Worm (Caenorhabditis elegans) whole organism, L3 larva: ENCODE results near the gene zip-3.

Experiments
- R02D3.7 ChIP-seq: fragments of 150-350 bp; optimal IDR thresholded peaks from 2 replicates; lab custom pipeline; 2014; ENCODE audit warnings: missing biosample characterization, missing genetic modification characterization
- ZK546.5 ChIP-seq: sonication (generic microtip); optimal IDR thresholded peaks from 2 replicates; lab custom pipeline; 2017; ENCODE audit warnings: missing biosample characterization, missing genetic modification characterization
- aly-2 ChIP-seq: fragments of 150-350 bp; optimal IDR thresholded peaks from 2 replicates; lab custom pipeline; 2014; ENCODE audit warnings: missing biosample characterization, missing genetic modification characterization
- ceh-16 ChIP-seq: sonication (generic microtip); optimal IDR thresholded peaks from 2 replicates; lab custom pipeline; 2017; ENCODE audit warnings: missing biosample characterization, missing genetic modification characterization
- ceh-28 ChIP-seq: fragments of 150-350 bp; optimal IDR thresholded peaks from 2 replicates; lab custom pipeline; 2014; ENCODE audit warnings: missing biosample characterization, missing genetic modification reagents, missing genetic modification characterization
- ceh-82 ChIP-seq: fragments of 150-350 bp; optimal IDR thresholded peaks from 2 replicates; lab custom pipeline; 2014; ENCODE audit warnings: missing biosample characterization, missing genetic modification characterization
- ceh-9 ChIP-seq: sonication (generic microtip); optimal IDR thresholded peaks from 2 replicates; lab custom pipeline; 2018; ENCODE audit warnings: missing biosample characterization, missing genetic modification characterization
- daf-12 ChIP-seq: fragments of 150-350 bp; optimal IDR thresholded peaks from 2 replicates; lab custom pipeline; 2014; ENCODE audit warnings: missing biosample characterization, missing genetic modification reagents, missing genetic modification characterization
- egl-27 ChIP-seq: sonication (generic microtip); optimal IDR thresholded peaks from 4 replicates; lab custom pipeline; 2017; ENCODE audit warnings: missing biosample characterization, missing genetic modification reagents, missing genetic modification characterization
- egl-5 ChIP-seq: fragments of 150-350 bp; optimal IDR thresholded peaks from 2 replicates; lab custom pipeline; 2017; ENCODE audit warnings: missing biosample characterization, missing genetic modification reagents, missing genetic modification characterization, inconsistent platforms
- elt-1 ChIP-seq: fragments of 150-350 bp; optimal IDR thresholded peaks from 2 replicates; lab custom pipeline; 2014; ENCODE audit warnings: missing biosample characterization, missing genetic modification characterization
- elt-2 ChIP-seq: sonication (generic microtip); optimal IDR thresholded peaks from 2 replicates; lab custom pipeline; 2016; ENCODE audit warnings: missing genetic modification reagents, mild to moderate bottlenecking, missing genetic modification characterization, missing compliant biosample characterization
- elt-3 ChIP-seq, 3 experiments: fragments of 150-350 bp in 1 of 3; sonication (generic microtip) in 2 of 3; optimal IDR thresholded peaks; 2 replicates in 2 of 3; 4 replicates in 1 of 3; lab custom pipeline; 2014 to 2017; ENCODE audit warnings: missing biosample characterization in 3 of 3, missing genetic modification characterization in 3 of 3
- fkh-10 ChIP-seq: sonication (generic microtip); optimal IDR thresholded peaks from 2 replicates; lab custom pipeline; 2017; ENCODE audit warnings: missing biosample characterization, missing genetic modification reagents, missing genetic modification characterization
- fkh-2 ChIP-seq: fragments of 150-350 bp; optimal IDR thresholded peaks from 2 replicates; lab custom pipeline; 2014; ENCODE audit warnings: missing biosample characterization, missing genetic modification reagents, missing genetic modification characterization
- hmg-11 ChIP-seq: sonication (generic microtip); optimal IDR thresholded peaks from 2 replicates; lab custom pipeline; 2016; ENCODE audit warnings: missing genetic modification characterization, missing compliant biosample characterization
- jun-1 ChIP-seq: fragments of 150-350 bp; optimal IDR thresholded peaks from 2 replicates; lab custom pipeline; 2014; ENCODE audit warnings: missing biosample characterization, missing genetic modification reagents, missing genetic modification characterization
- lin-39 ChIP-seq: fragments of 150-350 bp; optimal IDR thresholded peaks from 2 replicates; lab custom pipeline; 2018; ENCODE audit warnings: missing biosample characterization, missing genetic modification reagents, missing genetic modification characterization
- lsy-12 ChIP-seq: sonication (generic microtip); optimal IDR thresholded peaks from 2 replicates; lab custom pipeline; 2016; ENCODE audit warnings: mild to moderate bottlenecking, missing genetic modification characterization, missing compliant biosample characterization
- mml-1 ChIP-seq: fragments of 150-350 bp; sonication (generic microtip); optimal IDR thresholded peaks from 3 replicates; lab custom pipeline; 2014; ENCODE audit warnings: missing biosample characterization, missing genetic modification characterization
- nhr-12 ChIP-seq: fragments of 150-350 bp; optimal IDR thresholded peaks from 2 replicates; lab custom pipeline; 2014; ENCODE audit warnings: missing biosample characterization, missing genetic modification characterization
- nhr-23 ChIP-seq: fragments of 150-350 bp; optimal IDR thresholded peaks from 2 replicates; lab custom pipeline; 2014; ENCODE audit warnings: missing biosample characterization, missing genetic modification reagents, missing genetic modification characterization
- nhr-237 ChIP-seq: fragments of 150-350 bp; optimal IDR thresholded peaks from 2 replicates; lab custom pipeline; 2014; ENCODE audit warnings: missing biosample characterization, missing genetic modification characterization
- nhr-25 ChIP-seq: sonication (generic microtip); optimal IDR thresholded peaks from 2 replicates; lab custom pipeline; 2017; ENCODE audit warnings: missing biosample characterization, missing genetic modification characterization
- nhr-43 ChIP-seq: sonication (generic microtip); optimal IDR thresholded peaks from 2 replicates; lab custom pipeline; 2016; ENCODE audit warnings: mild to moderate bottlenecking, missing genetic modification characterization, missing compliant biosample characterization; ENCODE audit not compliant: poor library complexity, severe bottlenecking
- nhr-67 ChIP-seq: fragments of 150-350 bp; optimal IDR thresholded peaks from 2 replicates; lab custom pipeline; 2014; ENCODE audit warnings: missing biosample characterization, missing genetic modification characterization
- nhr-76 ChIP-seq: fragments of 150-350 bp; sonication (generic microtip); optimal IDR thresholded peaks from 5 replicates; lab custom pipeline; 2014; ENCODE audit warnings: missing biosample characterization, missing genetic modification characterization
- pqm-1 ChIP-seq: fragments of 150-350 bp; optimal IDR thresholded peaks from 2 replicates; lab custom pipeline; 2017; ENCODE audit warnings: missing biosample characterization, missing genetic modification characterization, inconsistent platforms
- sea-2 ChIP-seq: fragments of 150-350 bp; sonication (generic microtip); optimal IDR thresholded peaks from 4 replicates; lab custom pipeline; 2014; ENCODE audit warnings: missing biosample characterization, missing genetic modification reagents, missing genetic modification characterization
- snpc-4 ChIP-seq: fragments of 150-350 bp; optimal IDR thresholded peaks from 2 replicates; lab custom pipeline; 2014; ENCODE audit warnings: missing biosample characterization, missing genetic modification characterization
- unc-39 ChIP-seq: sonication (generic microtip); optimal IDR thresholded peaks from 4 replicates; lab custom pipeline; 2017; ENCODE audit warnings: missing biosample characterization, missing genetic modification characterization
- unc-62 ChIP-seq: fragments of 150-350 bp; sonication (generic microtip); optimal IDR thresholded peaks from 4 replicates; lab custom pipeline; 2014; ENCODE audit warnings: missing biosample characterization, missing genetic modification reagents, missing genetic modification characterization
- zag-1 ChIP-seq: fragments of 150-350 bp; optimal IDR thresholded peaks from 2 replicates; lab custom pipeline; 2014; ENCODE audit warnings: missing biosample characterization, missing genetic modification characterization
- ztf-11 ChIP-seq: fragments of 150-350 bp; optimal IDR thresholded peaks from 2 replicates; lab custom pipeline; 2014; ENCODE audit warnings: missing biosample characterization, missing genetic modification characterization
- ztf-4 ChIP-seq: fragments of 150-350 bp; optimal IDR thresholded peaks from 2 replicates; lab custom pipeline; 2014; ENCODE audit warnings: missing biosample characterization, missing genetic modification characterization

zip-3 gene

DNA sequence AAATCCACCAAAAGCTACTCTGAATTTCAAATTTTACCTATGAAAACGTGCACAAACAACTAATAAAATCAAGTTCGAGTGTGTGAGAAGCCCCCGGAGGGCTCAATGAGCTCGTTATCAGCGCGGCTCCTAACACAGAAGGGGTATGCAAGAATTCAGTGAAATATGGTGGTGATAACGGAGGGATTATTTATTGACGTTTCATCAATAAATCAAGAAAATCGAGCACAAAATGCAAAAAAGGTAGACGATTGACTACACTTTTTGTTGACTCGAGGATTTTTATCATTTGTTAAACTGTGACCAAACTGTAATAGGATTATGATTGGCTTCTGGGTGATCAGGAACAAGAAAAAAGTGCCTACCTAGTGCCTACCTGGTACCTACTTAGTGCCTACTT is at the start of gene zip-3:
Gene zip-3 (minus strand): TSS at position 21 of the 400 bp plus-strand sequence.
- TF ChIP-seq aly-2 (tag; lab: Kevin White, UChicago) (no peak), elt-2 (peak; percentile 88), pqm-1 (tag; lab: Kevin White, UChicago) (peak; percentile 55), fkh-10 (no peak), elt-3 (tag; optimal IDR thresholded peaks at IDR 0.05; lab: Kevin White, UChicago) (no peak), egl-5 (no peak), nhr-12 (tag; lab: Kevin White, UChicago) (no peak), fkh-2 (tag; lab: Kevin White, UChicago) (no peak), nhr-23 (tag; lab: Kevin White, UChicago) (no peak), egl-27 (tag; lab: Kevin White, UChicago) (no peak), nhr-43 (tag; lab: Kevin White, UChicago) (no peak), ztf-11 (tag; lab: Kevin White, UChicago) (no peak)
- TF ChIP-seq, all 47 proteins: peak for 2

DNA sequence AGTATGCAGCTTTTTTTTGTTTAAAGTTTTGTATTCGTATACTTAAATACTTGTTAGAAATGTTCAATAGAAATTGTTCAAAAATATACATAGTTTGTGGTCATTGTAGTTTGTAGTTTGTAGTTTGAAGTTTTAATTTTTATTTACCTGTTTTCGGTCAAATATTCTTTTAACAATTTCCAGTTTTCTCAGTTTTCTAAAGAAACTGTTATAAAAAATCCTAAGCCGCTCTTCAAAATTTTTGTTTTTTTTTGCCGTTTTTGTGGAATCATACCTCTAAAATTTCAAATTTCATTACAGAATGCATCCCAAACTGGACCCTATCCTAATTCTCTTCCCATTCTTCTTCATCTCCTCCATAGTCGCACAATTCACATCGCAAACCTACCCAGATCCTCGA is 49.0 kb upstream of the zip-3 start, which contains the start of gene F01D5.6:
Gene F01D5.6 (plus strand): TSS at position 301 of the 400 bp plus-strand sequence.
- TF ChIP-seq ceh-28 (no peak), R02D3.7 (tag; lab: Kevin White, UChicago) (no peak), nhr-76 (tag; lab: Kevin White, UChicago) (no peak), ceh-82 (tag; lab: Kevin White, UChicago) (no peak), ztf-11 (tag; lab: Kevin White, UChicago) (no peak), snpc-4 (tag; lab: Kevin White, UChicago) (no peak), nhr-67 (no peak), ztf-4 (tag; lab: Kevin White, UChicago) (no peak), unc-62 (GFP tag; lab: Kevin White, UChicago) (no peak), daf-12 (tag; lab: Kevin White, UChicago) (no peak), lsy-12 (tag; lab: Kevin White, UChicago) (no peak), egl-27 (tag; lab: Kevin White, UChicago) (no peak)

DNA sequence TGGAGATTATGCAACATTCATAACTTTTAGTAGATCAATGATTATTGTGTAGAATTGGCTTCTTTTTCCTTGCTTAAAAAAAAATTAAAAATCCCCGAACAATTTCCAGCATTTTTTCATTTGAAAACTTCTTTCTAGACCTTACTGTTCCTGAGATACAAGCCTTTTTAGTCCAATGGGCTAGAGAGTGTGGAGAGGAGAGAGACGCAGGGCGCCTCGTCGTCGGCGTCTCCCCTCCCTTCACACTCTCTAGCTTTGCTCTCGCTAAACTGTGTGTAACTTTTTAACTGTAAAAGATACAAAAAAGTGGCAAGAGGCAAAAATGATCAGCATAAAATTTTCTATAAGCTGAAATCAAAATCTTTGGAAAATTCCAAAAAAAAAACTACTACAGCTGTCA is 47.9 kb upstream of the zip-3 start:
- TF ChIP-seq nhr-76 (tag; lab: Kevin White, UChicago) (no peak), sea-2 (GFP tag; lab: Kevin White, UChicago) (no peak), zag-1 (tag; lab: Kevin White, UChicago) (no peak), pqm-1 (tag; lab: Kevin White, UChicago) (no peak), hmg-11 (tag; lab: Kevin White, UChicago) (no peak), ceh-16 (no peak), ceh-9 (tag; lab: Kevin White, UChicago) (no peak), fkh-10 (no peak), nhr-25 (tag; lab: Kevin White, UChicago) (no peak), jun-1 (no peak), ztf-4 (tag; lab: Kevin White, UChicago) (no peak), ZK546.5 (no peak), egl-27 (tag; lab: Kevin White, UChicago) (no peak), nhr-43 (tag; lab: Kevin White, UChicago) (no peak), nhr-237 (tag; lab: Kevin White, UChicago) (no peak), daf-12 (tag; lab: Kevin White, UChicago) (no peak), mml-1 (tag; lab: Kevin White, UChicago) (no peak), elt-1 (tag; lab: Kevin White, UChicago) (no peak)

DNA sequence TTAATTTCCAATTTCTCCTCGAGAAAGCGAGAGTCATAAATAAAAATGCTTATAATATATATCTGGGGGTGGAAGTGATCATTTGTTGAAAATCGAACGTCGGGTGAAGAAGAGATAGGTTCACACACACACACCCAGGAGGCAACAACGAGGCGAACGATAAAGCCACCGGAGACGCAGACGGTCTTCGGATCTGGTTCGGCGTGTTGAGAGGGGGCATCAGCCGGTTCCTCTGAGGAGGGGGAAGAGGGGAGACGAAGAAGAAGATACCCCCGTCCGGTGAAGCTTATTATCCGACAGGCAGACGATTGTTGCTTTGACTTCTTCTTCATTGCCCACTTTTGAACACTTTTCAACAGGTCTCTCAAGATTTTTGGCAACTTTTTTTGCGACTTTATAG is 47.5 kb upstream of the zip-3 start:
- TF ChIP-seq unc-39 (tag; lab: Kevin White, UChicago), result no peak
- TF ChIP-seq lin-39, result no peak
- peak; percentile 56 for TF ChIP-seq nhr-43 (tag; lab: Kevin White, UChicago)
